Worm (Caenorhabditis elegans): ENCODE measurements around the gene malt-1.
"Not testable (repeated sequence)": the region's sequence is repeated elsewhere in the genome, so short reads cannot be mapped to it uniquely, and the experiment has no call there.

- not testable (repeated sequence) for TF ChIP-seq ama-1 (optimal IDR thresholded peaks at IDR 0.05); pqm-1 (tag; optimal IDR thresholded peaks at IDR 0.05); zip-2 (tag; optimal IDR thresholded peaks at IDR 0.05); daf-12 (tag; optimal IDR thresholded peaks at IDR 0.05); daf-19 (GFP tag; conservative IDR thresholded peaks at IDR 0.05); nhr-76 (tag; optimal IDR thresholded peaks at IDR 0.05); lin-15B (tag; optimal IDR thresholded peaks at IDR 0.05); F49E8.2 (tag; optimal IDR thresholded peaks at IDR 0.05; ENCODE audit: borderline replicate concordance); aly-2 (tag; optimal IDR thresholded peaks at IDR 0.05); fos-1 (tag; optimal IDR thresholded peaks at IDR 0.05); nhr-11 (tag; optimal IDR thresholded peaks at IDR 0.05); lsy-2 (tag; optimal IDR thresholded peaks at IDR 0.05); nhr-77 (tag; optimal IDR thresholded peaks at IDR 0.05)
These were observed 43.4 kb downstream of the malt-1 start, which contains the start of gene B0252.3 for ce11 chrII:6907657-6908056.

All from whole organism, L4 larva.